Worm (Caenorhabditis elegans) whole organism, L1 larva: ENCODE results near the gene srw-2.

Experiments
- alr-1 ChIP-seq: fragments of 200-800 bp; sonication (Bioruptor generic); optimal IDR thresholded peaks from 2 replicates; lab custom pipeline; 2018; ENCODE audit warnings: borderline replicate concordance, mild to moderate bottlenecking, missing genetic modification characterization, missing compliant biosample characterization
- blmp-1 ChIP-seq: fragments of 150-350 bp; optimal IDR thresholded peaks from 2 replicates; lab custom pipeline; 2014; ENCODE audit warnings: missing biosample characterization, missing genetic modification characterization
- ceh-63 ChIP-seq: fragments of 200-800 bp; sonication (Bioruptor generic); optimal IDR thresholded peaks from 2 replicates; lab custom pipeline; 2018; ENCODE audit warnings: mild to moderate bottlenecking, missing genetic modification characterization, missing compliant biosample characterization
- ceh-8 ChIP-seq: fragments of 200-800 bp; sonication (Bioruptor generic); optimal IDR thresholded peaks from 2 replicates; lab custom pipeline; 2018; ENCODE audit warnings: mild to moderate bottlenecking, missing genetic modification characterization, moderate library complexity, missing compliant biosample characterization
- ceh-90 ChIP-seq: sonication (generic microtip); optimal IDR thresholded peaks from 2 replicates; lab custom pipeline; 2016; ENCODE audit warnings: missing genetic modification characterization, missing compliant biosample characterization
- ces-1 ChIP-seq: fragments of 150-350 bp; optimal IDR thresholded peaks from 2 replicates; lab custom pipeline; 2014; ENCODE audit warnings: missing biosample characterization, missing genetic modification reagents, missing genetic modification characterization
- dpl-1 ChIP-seq, 3 experiments: fragments of 150-350 bp in 2 of 3; sonication (generic microtip) in 1 of 3; optimal IDR thresholded peaks; 2 replicates each; lab custom pipeline; 2014 to 2017; ENCODE audit warnings: missing biosample characterization in 3 of 3, missing genetic modification characterization in 3 of 3, missing genetic modification reagents in 3 of 3
- efl-1 ChIP-seq, 4 experiments: fragments of 150-350 bp; optimal IDR thresholded peaks in 3 of 4; peaks in 1 of 4; 1 replicate in 1 of 4; 2 replicates in 3 of 4; lab custom pipeline; 2014; ENCODE audit warnings: missing biosample characterization in 2 of 4, missing genetic modification characterization in 2 of 4, missing genetic modification reagents in 2 of 4
- egl-13 ChIP-seq: sonication (generic microtip); optimal IDR thresholded peaks from 2 replicates; lab custom pipeline; 2016; ENCODE audit warnings: missing genotype, missing genetic modification reagents, missing genetic modification characterization, missing compliant biosample characterization
- elt-3 ChIP-seq, 6 experiments: fragments of 150-350 bp in 1 of 6; sonication (generic microtip); optimal IDR thresholded peaks; 2 replicates each; lab custom pipeline; 2017 to 2018; ENCODE audit warnings: missing biosample characterization in 6 of 6, missing genetic modification characterization in 6 of 6, inconsistent platforms in 1 of 6
- fkh-4 ChIP-seq: sonication (generic microtip); optimal IDR thresholded peaks from 2 replicates; lab custom pipeline; 2016; ENCODE audit warnings: missing compliant biosample characterization, missing genetic modification characterization, borderline replicate concordance
- hlh-17 ChIP-seq: fragments of 200-800 bp; sonication (Bioruptor generic); optimal IDR thresholded peaks from 2 replicates; lab custom pipeline; 2018; ENCODE audit warnings: missing genetic modification characterization, mild to moderate bottlenecking, missing compliant biosample characterization, moderate library complexity, borderline replicate concordance
- irx-1 ChIP-seq: sonication (generic microtip); optimal IDR thresholded peaks from 2 replicates; lab custom pipeline; 2016; ENCODE audit warnings: missing genetic modification characterization, missing compliant biosample characterization
- isw-1 ChIP-seq: fragments of 200-800 bp; sonication (Bioruptor generic); IDR thresholded peaks from 2 replicates; pipeline ENCODE4 v1.3.6; 2022; ENCODE audit warnings: missing genetic modification characterization, missing compliant biosample characterization
- lin-14 ChIP-seq: fragments of 200-800 bp; sonication (Bioruptor generic); optimal IDR thresholded peaks from 2 replicates; lab custom pipeline; 2018; ENCODE audit warnings: mild to moderate bottlenecking, missing genetic modification characterization, moderate library complexity, missing compliant biosample characterization
- lin-39 ChIP-seq: fragments of 150-350 bp; optimal IDR thresholded peaks from 2 replicates; lab custom pipeline; 2014; ENCODE audit warnings: missing biosample characterization, missing genetic modification reagents, missing genetic modification characterization
- mab-9 ChIP-seq: fragments of 200-800 bp; sonication (Bioruptor generic); IDR thresholded peaks from 2 replicates; pipeline ENCODE4 v1.3.6; 2022; ENCODE audit warnings: missing genetic modification reagents, missing genetic modification characterization, missing compliant biosample characterization
- nhr-12 ChIP-seq: sonication (generic microtip); optimal IDR thresholded peaks from 2 replicates; lab custom pipeline; 2017; ENCODE audit warnings: missing biosample characterization, missing genetic modification characterization
- nhr-19 ChIP-seq: fragments of 200-800 bp; sonication (Bioruptor generic); conservative IDR thresholded peaks from 2 replicates; pipeline ENCODE4 v1.3.6; 2022; ENCODE audit warnings: missing genetic modification characterization, missing compliant biosample characterization
- nhr-237 ChIP-seq: fragments of 150-350 bp; optimal IDR thresholded peaks from 2 replicates; lab custom pipeline; 2014; ENCODE audit warnings: missing biosample characterization, missing genetic modification characterization
- nhr-71 ChIP-seq: sonication (generic microtip); optimal IDR thresholded peaks from 2 replicates; lab custom pipeline; 2016; ENCODE audit warnings: mild to moderate bottlenecking, missing genetic modification characterization, moderate library complexity, missing compliant biosample characterization
- nhr-77 ChIP-seq: fragments of 150-350 bp; optimal IDR thresholded peaks from 2 replicates; lab custom pipeline; 2014; ENCODE audit warnings: missing biosample characterization, missing genetic modification characterization
- pqm-1 ChIP-seq: sonication (generic microtip); optimal IDR thresholded peaks from 3 replicates; lab custom pipeline; 2017; ENCODE audit warnings: missing biosample characterization, missing genetic modification characterization
- rnt-1 ChIP-seq: sonication (generic microtip); optimal IDR thresholded peaks from 2 replicates; lab custom pipeline; 2016; ENCODE audit warnings: mild to moderate bottlenecking, missing genetic modification characterization, moderate library complexity, missing compliant biosample characterization
- snu-23 ChIP-seq: sonication (generic microtip); optimal IDR thresholded peaks from 2 replicates; lab custom pipeline; 2016; ENCODE audit warnings: missing genetic modification characterization, missing compliant biosample characterization
- sox-4 ChIP-seq: sonication (generic microtip); optimal IDR thresholded peaks from 2 replicates; lab custom pipeline; 2016; ENCODE audit warnings: missing genetic modification characterization, missing compliant biosample characterization
- sptf-1 ChIP-seq: fragments of 150-350 bp; optimal IDR thresholded peaks from 2 replicates; lab custom pipeline; 2014; ENCODE audit warnings: missing biosample characterization, missing genetic modification characterization
- sup-37 ChIP-seq: fragments of 200-800 bp; sonication (Bioruptor generic); optimal IDR thresholded peaks from 2 replicates; lab custom pipeline; 2018; ENCODE audit warnings: mild to moderate bottlenecking, missing genetic modification characterization, missing compliant biosample characterization
- swsn-7 ChIP-seq: sonication (generic microtip); optimal IDR thresholded peaks from 2 replicates; lab custom pipeline; 2016; ENCODE audit warnings: missing genetic modification characterization, missing compliant biosample characterization
- tlp-1 ChIP-seq: fragments of 150-350 bp; optimal IDR thresholded peaks from 2 replicates; lab custom pipeline; 2014; ENCODE audit warnings: missing biosample characterization, missing genetic modification characterization
- unc-130 ChIP-seq: fragments of 150-350 bp; optimal IDR thresholded peaks from 2 replicates; lab custom pipeline; 2017; ENCODE audit warnings: missing biosample characterization, missing genetic modification characterization, inconsistent platforms
- unc-30 ChIP-seq: sonication (generic microtip); optimal IDR thresholded peaks from 2 replicates; lab custom pipeline; 2017; ENCODE audit warnings: missing biosample characterization, missing genetic modification characterization
- unc-62 ChIP-seq: fragments of 150-350 bp; optimal IDR thresholded peaks from 2 replicates; lab custom pipeline; 2014; ENCODE audit warnings: missing biosample characterization, missing genetic modification reagents, missing genetic modification characterization
- unc-86 ChIP-seq: sonication (generic microtip); optimal IDR thresholded peaks from 2 replicates; lab custom pipeline; 2016; ENCODE audit warnings: missing genetic modification characterization, missing compliant biosample characterization
- vab-15 ChIP-seq: sonication (generic microtip); optimal IDR thresholded peaks from 2 replicates; lab custom pipeline; 2017; ENCODE audit warnings: missing genotype, mild to moderate bottlenecking, missing genetic modification characterization, missing compliant biosample characterization
- xbp-1 ChIP-seq: sonication (generic microtip); optimal IDR thresholded peaks from 2 replicates; lab custom pipeline; 2016; ENCODE audit warnings: missing genetic modification characterization, missing compliant biosample characterization
- zip-4 ChIP-seq: fragments of 200-800 bp; sonication (Bioruptor generic); optimal IDR thresholded peaks from 2 replicates; lab custom pipeline; 2018; ENCODE audit warnings: mild to moderate bottlenecking, missing genetic modification characterization, moderate library complexity, missing compliant biosample characterization

srw-2 gene

DNA sequence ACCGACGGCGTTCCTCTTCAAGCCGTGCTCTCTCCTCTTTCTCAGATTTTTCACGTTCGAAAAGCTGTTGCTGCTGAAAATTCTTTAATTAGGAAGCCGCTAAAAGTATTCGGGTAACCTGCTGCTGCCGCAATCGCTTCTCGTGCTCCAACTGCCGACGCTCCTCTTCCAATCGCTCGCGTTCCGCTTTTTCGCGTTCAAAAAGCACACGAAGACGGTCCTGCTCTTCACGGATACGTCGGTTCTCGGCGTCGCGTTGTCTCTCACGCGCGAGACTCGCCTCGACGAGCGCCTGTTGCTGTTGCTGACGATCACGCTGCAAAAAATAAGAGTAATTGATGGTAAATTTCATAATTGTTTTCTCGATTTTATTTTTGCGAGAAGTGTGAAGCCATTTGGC is 30.0 kb upstream of the srw-2 start:
- no peak for TF ChIP-seq vab-15 (tag; lab: Kevin White, UChicago)
- no peak for TF ChIP-seq unc-130 (tag; lab: Kevin White, UChicago)
- no peak for TF ChIP-seq pqm-1
- no peak for TF ChIP-seq nhr-77 (tag; lab: Kevin White, UChicago)
- no peak for TF ChIP-seq nhr-237 (tag; lab: Kevin White, UChicago)
- no peak for TF ChIP-seq unc-30
- TF ChIP-seq mab-9 (GFP tag; lab: Robert Waterston, UW): no peak
- no peak for TF ChIP-seq nhr-12 (tag; lab: Kevin White, UChicago)
- no peak for TF ChIP-seq xbp-1
- no peak for TF ChIP-seq unc-86 (tag; lab: Kevin White, UChicago)

DNA sequence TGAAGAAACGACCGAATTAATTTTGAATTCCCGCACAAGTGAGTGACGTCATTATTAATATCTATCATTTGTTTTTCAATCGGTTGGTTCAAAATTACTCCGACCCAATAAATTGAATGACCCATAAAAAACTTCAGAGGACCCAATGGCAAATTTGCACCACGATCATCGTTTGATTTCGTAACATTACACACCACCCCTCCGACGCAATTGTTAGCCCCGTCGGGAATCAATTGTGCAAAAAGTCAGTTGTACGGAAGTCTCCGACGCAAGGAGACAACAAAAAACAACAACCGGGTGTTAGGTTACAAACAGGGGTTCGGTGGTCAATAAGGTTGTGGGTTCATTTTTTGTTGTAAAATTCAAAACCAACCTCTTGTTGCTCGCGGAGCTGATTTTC is 28.7 kb upstream of the srw-2 start:
- TF ChIP-seq isw-1 (no peak), nhr-71 (tag; lab: Kevin White, UChicago) (peak; percentile 25), tlp-1 (tag; lab: Kevin White, UChicago) (no peak), unc-30 (no peak), sup-37 (GFP tag; lab: Kevin White, UChicago) (no peak), pqm-1 (no peak), fkh-4 (tag; lab: Kevin White, UChicago) (no peak), lin-39 (tag; lab: Kevin White, UChicago) (no peak), ceh-63 (GFP tag; lab: Kevin White, UChicago) (no peak), rnt-1 (tag; lab: Kevin White, UChicago) (peak; percentile 52), zip-4 (no peak), hlh-17 (no peak), lin-14 (GFP tag; lab: Kevin White, UChicago) (peak; percentile 36), swsn-7 (tag; lab: Kevin White, UChicago) (no peak)

DNA sequence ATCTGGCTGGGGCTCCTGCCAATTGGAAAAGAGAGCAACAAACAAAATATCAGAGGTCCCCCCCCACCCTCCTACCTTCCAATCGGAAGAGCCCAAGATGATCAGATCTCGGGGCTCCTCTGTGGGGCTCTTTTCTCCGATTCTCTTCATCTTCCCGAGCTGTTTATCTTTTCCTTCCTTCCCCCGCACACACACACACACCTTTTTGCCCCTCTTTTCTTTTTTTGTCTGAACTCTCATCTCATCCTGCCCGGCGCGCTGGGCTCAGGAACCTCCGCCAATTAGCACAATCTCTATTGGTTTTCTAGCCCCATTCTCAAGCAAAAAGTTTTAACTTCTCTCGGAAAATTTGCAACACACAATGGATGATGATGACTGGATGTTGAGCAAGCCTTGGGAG is 27.4 kb upstream of the srw-2 start:
- TF ChIP-seq lin-14 (GFP tag; lab: Kevin White, UChicago) (peak; percentile 71), ceh-8 (GFP tag; lab: Kevin White, UChicago) (no peak), efl-1 (optimal IDR thresholded peaks at IDR 0.05; lab: Kevin White, UChicago) (no peak), efl-1 (GFP tag; optimal IDR thresholded peaks at IDR 0.05 in 1 of 2; lab: Kevin White, UChicago) (peak in 1 of 2 experiments; percentile 81), irx-1 (tag; lab: Kevin White, UChicago) (no peak), unc-130 (tag; lab: Kevin White, UChicago) (peak; percentile 27), rnt-1 (tag; lab: Kevin White, UChicago) (peak; percentile 59), unc-30 (no peak), snu-23 (peak; percentile 4), blmp-1 (tag; lab: Kevin White, UChicago) (no peak), dpl-1 (GFP tag; optimal IDR thresholded peaks at IDR 0.05; lab: Kevin White, UChicago) (no peak), sptf-1 (tag; lab: Kevin White, UChicago) (no peak), ces-1 (no peak), nhr-19 (peak; percentile 11; the same call in 1 of the 2 replicates), nhr-71 (tag; lab: Kevin White, UChicago) (peak; percentile 20), unc-62 (GFP tag; lab: Kevin White, UChicago) (no peak), hlh-17 (no peak)

DNA sequence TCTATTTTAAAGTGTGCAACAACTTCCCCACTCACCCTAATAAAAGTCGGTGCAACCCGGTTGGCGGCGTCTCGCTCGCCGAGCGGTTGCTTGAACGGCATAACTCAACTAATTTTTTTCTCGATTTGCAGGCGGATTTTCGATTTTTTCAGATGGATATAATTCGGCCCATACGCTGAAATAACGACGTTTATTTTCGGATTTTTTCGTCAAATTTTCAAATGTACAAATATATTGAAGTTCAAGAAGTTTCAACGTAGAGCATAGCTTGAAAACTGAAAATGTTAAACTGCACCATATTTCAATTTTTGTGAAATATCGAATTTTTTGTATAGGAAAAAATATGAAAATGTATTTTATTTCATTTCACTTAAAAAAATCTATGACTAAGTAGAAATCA is 22.9 kb upstream of the srw-2 start, which contains the start of gene ketn-1:
ketn-1 (minus strand) TSS at position 101 of the 400 bp plus-strand sequence.
- TF ChIP-seq egl-13 (tag; lab: Kevin White, UChicago): no peak
- TF ChIP-seq elt-3 (tag; optimal IDR thresholded peaks at IDR 0.05; lab: Kevin White, UChicago): no peak
- TF ChIP-seq isw-1: no peak
- TF ChIP-seq sox-4: no peak
- no peak for TF ChIP-seq alr-1
- no peak for TF ChIP-seq dpl-1 (GFP tag; optimal IDR thresholded peaks at IDR 0.05; lab: Kevin White, UChicago)
- TF ChIP-seq ceh-90 (tag; lab: Kevin White, UChicago): no peak
- no peak for TF ChIP-seq tlp-1 (tag; lab: Kevin White, UChicago)
- TF ChIP-seq vab-15 (tag; lab: Kevin White, UChicago): no peak
